Worm (Caenorhabditis elegans) whole organism, early embryonic: ENCODE results near the gene sumv-2.

Source experiments
- aly-1 ChIP-seq: sonication (generic microtip); optimal IDR thresholded peaks from 2 replicates; lab custom pipeline; 2016; ENCODE audit warnings: missing genetic modification characterization, missing compliant biosample characterization
- ama-1 ChIP-seq: fragments of 150-350 bp; optimal IDR thresholded peaks from 2 replicates; lab custom pipeline; 2014
- ceh-36 ChIP-seq: sonication (generic microtip); optimal IDR thresholded peaks from 2 replicates; lab custom pipeline; 2016; ENCODE audit warnings: missing genetic modification characterization, inconsistent platforms, missing compliant biosample characterization
- flt-1 ChIP-seq: fragments of 200-800 bp; sonication (Bioruptor generic); IDR thresholded peaks from 2 replicates; pipeline ENCODE4 v1.3.6; 2022; ENCODE audit warnings: missing genetic modification characterization, missing compliant biosample characterization
- hnd-1 ChIP-seq: sonication (generic microtip); optimal IDR thresholded peaks from 2 replicates; lab custom pipeline; 2016; ENCODE audit warnings: missing genetic modification characterization, missing compliant biosample characterization
- pes-1 ChIP-seq: fragments of 200-800 bp; sonication (Bioruptor generic); IDR thresholded peaks from 2 replicates; pipeline ENCODE4 v1.3.6; 2022; ENCODE audit warnings: missing genetic modification reagents, missing genetic modification characterization, missing compliant biosample characterization
- tbx-37 ChIP-seq: fragments of 200-800 bp; sonication (Bioruptor generic); conservative IDR thresholded peaks from 2 replicates; pipeline ENCODE4 v1.3.6; 2022; ENCODE audit warnings: missing genetic modification reagents, missing genetic modification characterization, missing compliant biosample characterization

- TF ChIP-seq ama-1 (no peak), pes-1 (GFP tag; lab: Robert Waterston, UW) (no peak), ceh-36 (tag; lab: Kevin White, UChicago) (no peak), flt-1 (no peak), hnd-1 (tag; lab: Kevin White, UChicago) (no peak), tbx-37 (GFP tag; lab: Robert Waterston, UW) (no peak), aly-1 (tag; lab: Kevin White, UChicago) (no peak)
These were observed 37.8 kb downstream of the sumv-2 start, which contains the start of gene F41F3.9 for ce11 chrV:4655175-4655574.
